Worm (Caenorhabditis elegans): ENCODE measurements around the gene fbxc-52.

ce11 chrII:3764486-3764885, 47.4 kb downstream of the fbxc-52 start, which contains the start of gene srx-112:
- TF ChIP-seq nhr-237 (tag; optimal IDR thresholded peaks at IDR 0.05) (no peak), nhr-20 (tag; optimal IDR thresholded peaks at IDR 0.05) (no peak), pax-3 (tag; optimal IDR thresholded peaks at IDR 0.05) (no peak), sup-37 (GFP tag; optimal IDR thresholded peaks at IDR 0.05) (no peak), skn-1 (tag; optimal IDR thresholded peaks at IDR 0.05) (no peak), aly-2 (tag; optimal IDR thresholded peaks at IDR 0.05) (no peak), unc-86 (tag; optimal IDR thresholded peaks at IDR 0.05) (no peak), Y116A8C.19 (tag; optimal IDR thresholded peaks at IDR 0.05; ENCODE audit: borderline replicate concordance) (no peak), alr-1 (tag; optimal IDR thresholded peaks at IDR 0.05; ENCODE audit: borderline replicate concordance) (no peak)
